Worm (Caenorhabditis elegans) whole organism, L4 larva: Measurements from ENCODE around the gene ucr-1.

ENCODE experiments used
- ceh-82 ChIP-seq: sonication (generic microtip); optimal IDR thresholded peaks from 2 replicates; lab custom pipeline; 2017; ENCODE audit warnings: missing biosample characterization, missing genetic modification characterization
- dpl-1 ChIP-seq: fragments of 150-350 bp; optimal IDR thresholded peaks from 2 replicates; lab custom pipeline; 2014; ENCODE audit warnings: missing biosample characterization, missing genetic modification reagents, missing genetic modification characterization
- fkh-10 ChIP-seq: fragments of 150-350 bp; optimal IDR thresholded peaks from 2 replicates; lab custom pipeline; 2014; ENCODE audit warnings: missing biosample characterization, missing genetic modification reagents, missing genetic modification characterization
- mep-1 ChIP-seq: fragments of 150-350 bp; sonication (generic microtip); optimal IDR thresholded peaks from 3 replicates; lab custom pipeline; 2014; ENCODE audit warnings: missing biosample characterization, missing genetic modification characterization
- nhr-11 ChIP-seq: fragments of 150-350 bp; optimal IDR thresholded peaks from 2 replicates; lab custom pipeline; 2014; ENCODE audit warnings: missing biosample characterization, missing genetic modification characterization
- nhr-111 ChIP-seq: fragments of 200-800 bp; sonication (Bioruptor generic); optimal IDR thresholded peaks from 2 replicates; lab custom pipeline; 2018; ENCODE audit warnings: mild to moderate bottlenecking, missing genetic modification characterization, missing compliant biosample characterization
- nhr-77 ChIP-seq: fragments of 150-350 bp; optimal IDR thresholded peaks from 2 replicates; lab custom pipeline; 2014; ENCODE audit warnings: missing biosample characterization, missing genetic modification characterization
- pha-4 ChIP-seq, 2 experiments: fragments of 150-350 bp in 1 of 2; fragments of 200-800 bp in 1 of 2; sonication (Bioruptor generic) in 1 of 2; IDR thresholded peaks in 1 of 2; optimal IDR thresholded peaks in 1 of 2; 2 replicates each; pipeline versions ENCODE4 v1.3.6 to Lab custom; 2014 to 2022; ENCODE audit warnings: missing genetic modification characterization in 2 of 2, missing genetic modification reagents in 2 of 2, missing biosample characterization in 1 of 2, missing compliant biosample characterization in 1 of 2
- spr-3 ChIP-seq: fragments of 200-800 bp; sonication (Bioruptor generic); optimal IDR thresholded peaks from 2 replicates; lab custom pipeline; 2018; ENCODE audit warnings: mild to moderate bottlenecking, missing genetic modification characterization, missing compliant biosample characterization
- unc-130 ChIP-seq: sonication (generic microtip); optimal IDR thresholded peaks from 2 replicates; lab custom pipeline; 2016; ENCODE audit warnings: missing genetic modification reagents, missing genetic modification characterization, missing compliant biosample characterization
- unc-39 ChIP-seq: sonication (generic microtip); optimal IDR thresholded peaks from 2 replicates; lab custom pipeline; 2017; ENCODE audit warnings: missing biosample characterization, missing genetic modification characterization
- unc-62 ChIP-seq, 3 experiments: fragments of 150-350 bp in 1 of 3; sonication (generic microtip); optimal IDR thresholded peaks in 2 of 3; peaks in 1 of 3; 1 replicate in 1 of 3; 2 replicates in 2 of 3; lab custom pipeline; 2014 to 2017; ENCODE audit warnings: missing biosample characterization in 3 of 3, missing genetic modification characterization in 3 of 3, missing genetic modification reagents in 3 of 3, missing genotype in 1 of 3
- ztf-11 ChIP-seq: fragments of 150-350 bp; optimal IDR thresholded peaks from 2 replicates; lab custom pipeline; 2014; ENCODE audit warnings: missing biosample characterization, missing genetic modification characterization

ce11 chrIII:5568265-5568664, 23.7 kb upstream of the ucr-1 start:
- no peak for TF ChIP-seq unc-130
- TF ChIP-seq nhr-111 (GFP tag; lab: Kevin White, UChicago) = no peak
- no peak for TF ChIP-seq ceh-82 (tag; lab: Kevin White, UChicago)
- no peak for TF ChIP-seq unc-39 (tag; lab: Kevin White, UChicago)
- no peak for TF ChIP-seq mep-1
- no peak for TF ChIP-seq fkh-10 (GFP tag; lab: Kevin White, UChicago)
- TF ChIP-seq nhr-77 (tag; lab: Kevin White, UChicago) = no peak
- no peak for TF ChIP-seq dpl-1
- no peak for TF ChIP-seq ztf-11 (tag; lab: Kevin White, UChicago)
- no peak for TF ChIP-seq unc-62 (GFP tag; optimal IDR thresholded peaks at IDR 0.05 in 1 of 2; lab: Kevin White, UChicago)
- TF ChIP-seq unc-62 (tag; optimal IDR thresholded peaks at IDR 0.05; lab: Kevin White, UChicago) = no peak
- no peak for TF ChIP-seq nhr-11
- no peak for TF ChIP-seq pha-4 (GFP tag; IDR thresholded peaks at IDR 0.05; lab: Robert Waterston, UW)
- TF ChIP-seq pha-4 (tag; optimal IDR thresholded peaks at IDR 0.05; lab: Kevin White, UChicago) = no peak
- no peak for TF ChIP-seq spr-3 (GFP tag; lab: Kevin White, UChicago)
